Fruit fly (Drosophila melanogaster) whole organism, embryonic: ENCODE results near the gene SC35.
A peak's percentile ranks its signal among the peaks of the same experiment; 100 is the strongest.

Source experiments
- Adf1 ChIP-seq: fragments of 200-800 bp; sonication (Bioruptor generic); IDR thresholded peaks from 2 replicates; pipeline ENCODE4 v1.3.6; 2022; ENCODE audit warnings: missing biosample characterization, missing genetic modification characterization
- Asciz ChIP-seq: fragments of 200-800 bp; sonication (Bioruptor generic); optimal IDR thresholded peaks from 2 replicates; lab custom pipeline; 2017; ENCODE audit warnings: missing biosample characterization, mild to moderate bottlenecking, missing genetic modification characterization, missing genetic modification reagents
- Atf6 ChIP-seq: fragments of 200-800 bp; sonication (Bioruptor generic); IDR thresholded peaks from 2 replicates; pipeline ENCODE4 v1.3.6; 2022; ENCODE audit warnings: missing biosample characterization, missing genetic modification characterization
- C15 ChIP-seq: fragments of 200-800 bp; sonication (Bioruptor generic); IDR thresholded peaks from 3 replicates; pipeline ENCODE4 v1.3.6; 2022; ENCODE audit warnings: missing biosample characterization, missing genetic modification characterization
- CG11085 ChIP-seq: fragments of 200-800 bp; sonication (Bioruptor generic); IDR thresholded peaks from 2 replicates; pipeline ENCODE4 v1.3.6; 2022; ENCODE audit warnings: missing biosample characterization, missing genetic modification characterization
- CG11247 ChIP-seq: fragments of 200-800 bp; sonication (Bioruptor generic); IDR thresholded peaks from 2 replicates; pipeline ENCODE4 v1.3.6; 2022; ENCODE audit warnings: missing biosample characterization, missing genetic modification characterization
- CG11723 ChIP-seq: fragments of 200-800 bp; sonication (Bioruptor generic); optimal IDR thresholded peaks from 2 replicates; lab custom pipeline; 2017; ENCODE audit warnings: missing biosample characterization, mild to moderate bottlenecking, missing genetic modification characterization
- CG15601 ChIP-seq: fragments of 200-800 bp; sonication (Bioruptor generic); optimal IDR thresholded peaks from 3 replicates; lab custom pipeline; 2019; ENCODE audit warnings: missing biosample characterization, mild to moderate bottlenecking, missing genetic modification characterization, moderate library complexity
- CG18764 ChIP-seq: fragments of 200-800 bp; sonication (Bioruptor generic); optimal IDR thresholded peaks from 3 replicates; lab custom pipeline; 2016; ENCODE audit warnings: missing biosample characterization, missing genetic modification characterization
- CG2202 ChIP-seq: fragments of 200-800 bp; sonication (Bioruptor generic); optimal IDR thresholded peaks from 2 replicates; lab custom pipeline; 2018; ENCODE audit warnings: missing biosample characterization, mild to moderate bottlenecking, missing genetic modification characterization
- CG2678 ChIP-seq: fragments of 200-800 bp; sonication (Bioruptor generic); optimal IDR thresholded peaks from 3 replicates; lab custom pipeline; 2019; ENCODE audit warnings: missing biosample characterization, mild to moderate bottlenecking, missing genetic modification characterization, moderate library complexity
- CG3281 ChIP-seq: fragments of 200-800 bp; sonication (Bioruptor generic); optimal IDR thresholded peaks from 3 replicates; lab custom pipeline; 2017; ENCODE audit warnings: missing biosample characterization, mild to moderate bottlenecking, missing genetic modification characterization
- CG3407 ChIP-seq: fragments of 200-800 bp; sonication (Bioruptor generic); optimal IDR thresholded peaks from 2 replicates; lab custom pipeline; 2018; ENCODE audit warnings: missing biosample characterization, mild to moderate bottlenecking, missing genetic modification characterization
- CG4707 ChIP-seq: fragments of 200-800 bp; sonication (Bioruptor generic); optimal IDR thresholded peaks from 2 replicates; lab custom pipeline; 2018; ENCODE audit warnings: missing biosample characterization, mild to moderate bottlenecking, missing genetic modification characterization, moderate library complexity
- CG7357 ChIP-seq: fragments of 200-800 bp; sonication (Bioruptor generic); IDR thresholded peaks from 3 replicates; pipeline ENCODE4 v1.3.6; 2022; ENCODE audit warnings: missing biosample characterization, missing genetic modification characterization
- CG8290 ChIP-seq, 3 experiments: fragments of 200-800 bp; sonication (Bioruptor generic); optimal IDR thresholded peaks; 2 replicates each; lab custom pipeline; 2016 to 2019; ENCODE audit warnings: missing biosample characterization in 3 of 3, missing genetic modification characterization in 3 of 3, mild to moderate bottlenecking in 2 of 3, moderate library complexity in 1 of 3
- CG8924 ChIP-seq: fragments of 200-800 bp; optimal IDR thresholded peaks from 3 replicates; lab custom pipeline; 2019; ENCODE audit warnings: missing biosample characterization, mild to moderate bottlenecking, missing genetic modification characterization, moderate library complexity
- Chrac-16 ChIP-seq: fragments of 200-800 bp; sonication (Bioruptor generic); optimal IDR thresholded peaks from 3 replicates; lab custom pipeline; 2016; ENCODE audit warnings: missing biosample characterization, missing genetic modification characterization
- CkIIα-i1 ChIP-seq: fragments of 200-800 bp; sonication (Bioruptor generic); IDR thresholded peaks from 2 replicates; pipeline ENCODE4 v1.3.6; 2022; ENCODE audit warnings: missing biosample characterization, missing genetic modification characterization
- Doc3 ChIP-seq: fragments of 200-800 bp; sonication (Bioruptor generic); IDR thresholded peaks from 3 replicates; pipeline ENCODE4 v1.3.6; 2022; ENCODE audit warnings: missing biosample characterization, missing genetic modification characterization; ENCODE audit not compliant: partially characterized antibody
- Dref ChIP-seq: fragments of 200-800 bp; sonication (Bioruptor generic); IDR thresholded peaks from 2 replicates; pipeline ENCODE4 v1.3.6; 2022; ENCODE audit warnings: missing biosample characterization, missing genetic modification characterization
- E2f2 ChIP-seq: fragments of 200-800 bp; sonication (Bioruptor generic); IDR thresholded peaks from 2 replicates; pipeline ENCODE4 v1.3.6; 2022; ENCODE audit warnings: missing biosample characterization, missing genetic modification characterization
- Ets65A ChIP-seq: fragments of 200-800 bp; sonication (Bioruptor generic); peaks from one replicate; lab custom pipeline; 2016; ENCODE audit warnings: missing biosample characterization, missing genetic modification characterization
- Nf-YB ChIP-seq: fragments of 200-800 bp; sonication (Bioruptor generic); optimal IDR thresholded peaks from 3 replicates; lab custom pipeline; 2019; ENCODE audit warnings: missing biosample characterization, mild to moderate bottlenecking, missing genetic modification characterization, moderate library complexity
- ab ChIP-seq: fragments of 200-800 bp; sonication (Bioruptor generic); optimal IDR thresholded peaks from 2 replicates; lab custom pipeline; 2016; ENCODE audit warnings: missing biosample characterization, missing genetic modification characterization
- amos ChIP-seq: fragments of 200-800 bp; sonication (Bioruptor generic); IDR thresholded peaks from 2 replicates; pipeline ENCODE4 v1.3.6; 2022; ENCODE audit warnings: missing biosample characterization, missing genetic modification characterization; ENCODE audit not compliant: partially characterized antibody
- az2 ChIP-seq: fragments of 200-800 bp; sonication (Bioruptor generic); optimal IDR thresholded peaks from 3 replicates; lab custom pipeline; 2016; ENCODE audit warnings: missing biosample characterization, missing genetic modification characterization
- bigmax ChIP-seq: fragments of 200-800 bp; sonication (Bioruptor generic); optimal IDR thresholded peaks from 2 replicates; lab custom pipeline; 2018; ENCODE audit warnings: missing biosample characterization, mild to moderate bottlenecking, missing genetic modification characterization
- ci ChIP-seq: fragments of 200-800 bp; sonication (Bioruptor generic); IDR thresholded peaks from 3 replicates; pipeline ENCODE4 v1.3.6; 2022; ENCODE audit warnings: missing biosample characterization, missing genetic modification characterization
- dmrt11E ChIP-seq: fragments of 200-800 bp; sonication (Bioruptor generic); optimal IDR thresholded peaks from 3 replicates; lab custom pipeline; 2018; ENCODE audit warnings: missing biosample characterization, mild to moderate bottlenecking, missing genetic modification characterization, moderate library complexity
- h ChIP-seq: fragments of >200 bp; optimal IDR thresholded peaks from 2 replicates; lab custom pipeline; 2017
- hkb ChIP-seq, 2 experiments: fragments of 200-800 bp in 1 of 2; fragments of >200 bp in 1 of 2; sonication (Bioruptor generic) in 1 of 2; IDR thresholded peaks in 1 of 2; optimal IDR thresholded peaks in 1 of 2; 2 replicates each; pipeline versions ENCODE4 v1.3.6 to Lab custom; 2017 to 2022; ENCODE audit warnings: missing biosample characterization in 1 of 2, missing genetic modification characterization in 1 of 2
- lab ChIP-seq: fragments of 200-800 bp; sonication (Bioruptor generic); optimal IDR thresholded peaks from 3 replicates; lab custom pipeline; 2017; ENCODE audit warnings: missing biosample characterization, missing genetic modification characterization, mild to moderate bottlenecking, moderate library complexity, missing genetic modification reagents
- maf-S ChIP-seq: fragments of 200-800 bp; sonication (Bioruptor generic); optimal IDR thresholded peaks from 2 replicates; lab custom pipeline; 2016; ENCODE audit warnings: missing biosample characterization, missing genetic modification characterization
- nom ChIP-seq: fragments of 200-800 bp; sonication (Bioruptor generic); optimal IDR thresholded peaks from 2 replicates; lab custom pipeline; 2017; ENCODE audit warnings: missing biosample characterization, missing genetic modification characterization, mild to moderate bottlenecking, moderate library complexity, missing genetic modification reagents
- onecut ChIP-seq: fragments of 200-800 bp; sonication (Bioruptor generic); IDR thresholded peaks from 2 replicates; pipeline ENCODE4 v1.3.6; 2022; ENCODE audit warnings: missing biosample characterization, missing genetic modification characterization
- pros ChIP-seq: fragments of 200-800 bp; sonication (Bioruptor generic); optimal IDR thresholded peaks from 3 replicates; lab custom pipeline; 2019; ENCODE audit warnings: missing biosample characterization, mild to moderate bottlenecking, missing genetic modification characterization, moderate library complexity
- schlank ChIP-seq: fragments of 200-800 bp; sonication (Bioruptor generic); optimal IDR thresholded peaks from 2 replicates; lab custom pipeline; 2018; ENCODE audit warnings: missing biosample characterization, mild to moderate bottlenecking, missing genetic modification characterization
- sd ChIP-seq: fragments of 200-800 bp; sonication (Bioruptor generic); optimal IDR thresholded peaks from 3 replicates; lab custom pipeline; 2018; ENCODE audit warnings: missing biosample characterization, mild to moderate bottlenecking, missing genetic modification characterization, moderate library complexity
- sim ChIP-seq: fragments of 200-800 bp; sonication (Bioruptor generic); IDR thresholded peaks from 2 replicates; pipeline ENCODE4 v1.3.6; 2022; ENCODE audit warnings: missing biosample characterization, missing genetic modification characterization
- ssp ChIP-seq: fragments of 200-800 bp; sonication (Bioruptor generic); IDR thresholded peaks from 2 replicates; pipeline ENCODE4 v1.3.6; 2022; ENCODE audit warnings: missing biosample characterization, missing genetic modification characterization
- ttk ChIP-seq: fragments of 200-800 bp; sonication (Bioruptor generic); IDR thresholded peaks from 2 replicates; pipeline ENCODE4 v2.1.2; 2022; ENCODE audit warnings: missing biosample characterization, missing genetic modification characterization
- zen2 ChIP-seq: fragments of 200-800 bp; sonication (Bioruptor generic); IDR thresholded peaks from 3 replicates; pipeline ENCODE4 v1.3.6; 2022; ENCODE audit warnings: missing biosample characterization, missing genetic modification characterization; ENCODE audit not compliant: partially characterized antibody

SC35 gene

DNA sequence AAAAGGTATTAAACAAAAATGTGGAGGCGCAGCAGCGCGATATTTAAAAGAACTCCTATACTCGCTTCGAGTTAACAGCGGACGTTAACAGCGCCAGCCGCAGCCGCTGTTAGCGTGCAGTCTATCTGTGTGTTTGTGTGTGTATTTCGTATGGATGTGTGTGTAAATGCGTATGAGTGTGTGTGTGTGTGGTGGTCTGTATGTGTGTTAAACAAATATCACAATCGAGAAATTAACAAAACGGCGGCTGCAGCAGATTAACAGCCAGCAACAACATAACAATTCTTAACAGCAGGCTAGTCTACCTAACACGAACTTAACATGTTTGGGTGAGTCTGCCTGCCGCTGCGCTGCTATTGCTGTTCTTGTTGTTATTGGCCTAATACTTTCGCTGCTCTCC is 22.7 kb upstream of the SC35 start (continued):
- TF ChIP-seq ttk (GFP tag; lab: Robert Waterston, UW) (no peak), zen2 (GFP tag; lab: Robert Waterston, UW) (0 out of 3 replicates have a peak, but pooled peaks have one; percentile 25), CG18764 (GFP tag; lab: Kevin White, UChicago) (no peak), CG7357 (GFP tag; lab: Robert Waterston, UW) (no peak), CG4707 (GFP tag; lab: Kevin White, UChicago) (peak; percentile 1), CG3407 (GFP tag; lab: Kevin White, UChicago) (peak; percentile 4), Adf1 (GFP tag; lab: Robert Waterston, UW) (no peak), E2f2 (GFP tag; lab: Robert Waterston, UW) (peak; percentile 24; the same call in 1 of the 2 replicates), Ets65A (no peak), bigmax (GFP tag; lab: Kevin White, UChicago) (no peak), Doc3 (GFP tag; lab: Robert Waterston, UW) (no peak), maf-S (no peak), C15 (no peak), Dref (GFP tag; lab: Robert Waterston, UW) (no peak), CG2678 (peak; percentile 1), CG8290 (GFP tag; optimal IDR thresholded peaks at IDR 0.05; lab: Kevin White, UChicago) (no peak), CG8290 (tag; optimal IDR thresholded peaks at IDR 0.05; lab: Kevin White, UChicago) (peak in 1 of 2 experiments; percentile 38), nom (GFP tag; lab: Kevin White, UChicago) (peak; percentile 8), CG15601 (tag; lab: Kevin White, UChicago) (peak; percentile 2), Atf6 (GFP tag; lab: Robert Waterston, UW) (no peak), onecut (peak; percentile 14; the same call in 1 of the 2 replicates), CkIIα-i1 (no peak), ab (GFP tag; lab: Kevin White, UChicago) (no peak), schlank (tag; lab: Kevin White, UChicago) (no peak), CG2202 (tag; lab: Kevin White, UChicago) (peak; percentile 18), ci (GFP tag; lab: Robert Waterston, UW) (peak; percentile 13; the same call in 1 of the 3 replicates), sim (GFP tag; lab: Robert Waterston, UW) (no peak), CG3281 (no peak), ssp (GFP tag; lab: Robert Waterston, UW) (no peak), lab (GFP tag; lab: Kevin White, UChicago) (peak; percentile 22), hkb (optimal IDR thresholded peaks at IDR 0.05; lab: Kevin White, UChicago) (no peak), hkb (GFP tag; IDR thresholded peaks at IDR 0.05; lab: Robert Waterston, UW) (no peak; the same call in 1 of the 2 replicates), Asciz (GFP tag; lab: Kevin White, UChicago) (no peak), Nf-YB (no peak), h (lab: Kevin White, UChicago) (no peak), pros (no peak), Chrac-16 (no peak), az2 (GFP tag; lab: Kevin White, UChicago) (no peak), CG11247 (GFP tag; lab: Robert Waterston, UW) (no peak), dmrt11E (tag; lab: Kevin White, UChicago) (no peak), CG11085 (GFP tag; lab: Robert Waterston, UW) (no peak), CG11723 (GFP tag; lab: Kevin White, UChicago) (no peak), CG8924 (tag; lab: Kevin White, UChicago) (peak; percentile 48), sd (tag; lab: Kevin White, UChicago) (no peak), amos (no peak)
